Fruit fly (Drosophila melanogaster) whole organism, embryonic: ENCODE data around the gene Rpp20.

Experiments
- B-H1 ChIP-seq: fragments of 200-800 bp; sonication (Bioruptor generic); IDR thresholded peaks from 3 replicates; pipeline ENCODE4 v1.3.6; 2022; ENCODE audit warnings: missing biosample characterization, missing genetic modification characterization
- B-H2 ChIP-seq: fragments of 200-800 bp; sonication (Bioruptor generic); optimal IDR thresholded peaks from 2 replicates; lab custom pipeline; 2018; ENCODE audit warnings: missing biosample characterization, mild to moderate bottlenecking, missing genetic modification characterization
- CG10267 ChIP-seq: fragments of 200-800 bp; sonication (Bioruptor generic); optimal IDR thresholded peaks from 2 replicates; lab custom pipeline; 2018; ENCODE audit warnings: missing biosample characterization, mild to moderate bottlenecking, missing genetic modification characterization, moderate library complexity
- CG10321 ChIP-seq: fragments of 200-800 bp; sonication (Bioruptor generic); IDR thresholded peaks from 2 replicates; pipeline ENCODE4 v1.3.6; 2022; ENCODE audit warnings: missing biosample characterization, missing genetic modification characterization
- CG12299 ChIP-seq: fragments of 200-800 bp; sonication (Bioruptor generic); optimal IDR thresholded peaks from 2 replicates; lab custom pipeline; 2018; ENCODE audit warnings: missing biosample characterization, mild to moderate bottlenecking, missing genetic modification characterization
- CG12942 ChIP-seq: fragments of 200-800 bp; sonication (Bioruptor generic); optimal IDR thresholded peaks from 3 replicates; lab custom pipeline; 2016; ENCODE audit warnings: missing biosample characterization, missing genetic modification characterization
- CG13287 ChIP-seq: fragments of 200-800 bp; sonication (Bioruptor generic); IDR thresholded peaks from 2 replicates; pipeline ENCODE4 v1.3.6; 2022; ENCODE audit warnings: missing biosample characterization, missing genetic modification characterization; ENCODE audit not compliant: partially characterized antibody
- CG13424 ChIP-seq: fragments of 200-800 bp; sonication (Bioruptor generic); optimal IDR thresholded peaks from 2 replicates; lab custom pipeline; 2019; ENCODE audit warnings: missing biosample characterization, mild to moderate bottlenecking, missing genetic modification characterization, moderate library complexity
- CG14441 ChIP-seq: fragments of 200-800 bp; sonication (Bioruptor generic); IDR thresholded peaks from 2 replicates; pipeline ENCODE4 v1.3.6; 2022; ENCODE audit warnings: missing biosample characterization, missing genetic modification characterization
- CG17359 ChIP-seq: fragments of 200-800 bp; sonication (Bioruptor generic); optimal IDR thresholded peaks from 3 replicates; lab custom pipeline; 2018; ENCODE audit warnings: missing biosample characterization, mild to moderate bottlenecking, missing genetic modification characterization, moderate library complexity
- CG2202 ChIP-seq: fragments of 200-800 bp; sonication (Bioruptor generic); optimal IDR thresholded peaks from 2 replicates; lab custom pipeline; 2018; ENCODE audit warnings: missing biosample characterization, mild to moderate bottlenecking, missing genetic modification characterization
- CG32767 ChIP-seq: fragments of 200-800 bp; sonication (Bioruptor generic); IDR thresholded peaks from 2 replicates; pipeline ENCODE4 v1.3.6; 2022; ENCODE audit warnings: missing biosample characterization, missing genetic modification characterization
- CG42726 ChIP-seq: fragments of 200-800 bp; sonication (Bioruptor generic); IDR thresholded peaks from 2 replicates; pipeline ENCODE4 v1.3.6; 2022; ENCODE audit warnings: missing biosample characterization, missing genetic modification characterization; ENCODE audit not compliant: partially characterized antibody
- CG7786 ChIP-seq: fragments of 200-800 bp; sonication (Bioruptor generic); optimal IDR thresholded peaks from 2 replicates; lab custom pipeline; 2016; ENCODE audit warnings: missing biosample characterization, missing genetic modification characterization
- CG7928 ChIP-seq: fragments of 200-800 bp; sonication (Bioruptor generic); optimal IDR thresholded peaks from 2 replicates; lab custom pipeline; 2017; ENCODE audit warnings: missing biosample characterization, mild to moderate bottlenecking, missing genetic modification characterization
- CG8359 ChIP-seq: fragments of 200-800 bp; sonication (Bioruptor generic); optimal IDR thresholded peaks from 2 replicates; lab custom pipeline; 2017; ENCODE audit warnings: missing biosample characterization, mild to moderate bottlenecking, missing genetic modification characterization, borderline replicate concordance
- CG9215 ChIP-seq: fragments of 200-800 bp; sonication (Bioruptor generic); IDR thresholded peaks from 2 replicates; pipeline ENCODE4 v1.3.6; 2022; ENCODE audit warnings: missing biosample characterization, missing genetic modification characterization
- Dad ChIP-seq: fragments of 200-800 bp; sonication (Bioruptor generic); optimal IDR thresholded peaks from 3 replicates; lab custom pipeline; 2016; ENCODE audit warnings: missing biosample characterization, missing genetic modification characterization
- Dll ChIP-seq: fragments of 200-800 bp; sonication (Bioruptor generic); IDR thresholded peaks from 4 replicates; pipeline ENCODE4 v1.3.6; 2022; ENCODE audit warnings: missing biosample characterization, missing genetic modification characterization; ENCODE audit not compliant: partially characterized antibody
- Drgx ChIP-seq: fragments of 200-800 bp; sonication (Bioruptor generic); IDR thresholded peaks from 2 replicates; pipeline ENCODE4 v1.3.6; 2022; ENCODE audit warnings: missing biosample characterization, missing genetic modification characterization
- Fer1 ChIP-seq: fragments of 200-800 bp; sonication (Bioruptor generic); optimal IDR thresholded peaks from 2 replicates; lab custom pipeline; 2017; ENCODE audit warnings: missing biosample characterization, mild to moderate bottlenecking, missing genetic modification characterization
- Gsc ChIP-seq: fragments of 200-800 bp; sonication (Bioruptor generic); IDR thresholded peaks from 2 replicates; pipeline ENCODE4 v1.3.6; 2022; ENCODE audit warnings: missing biosample characterization, missing genetic modification characterization
- Neu2 ChIP-seq: fragments of 200-800 bp; sonication (Bioruptor generic); optimal IDR thresholded peaks from 3 replicates; lab custom pipeline; 2016; ENCODE audit warnings: missing biosample characterization, missing genetic modification characterization, borderline replicate concordance
- Nf-YA ChIP-seq: fragments of 200-800 bp; sonication (Bioruptor generic); IDR thresholded peaks from 2 replicates; pipeline ENCODE4 v1.3.6; 2022; ENCODE audit warnings: missing biosample characterization, missing genetic modification characterization
- Nf-YC ChIP-seq: fragments of 200-800 bp; optimal IDR thresholded peaks from 3 replicates; lab custom pipeline; 2019; ENCODE audit warnings: missing biosample characterization, mild to moderate bottlenecking, missing genetic modification characterization, moderate library complexity
- PHDP ChIP-seq: fragments of 200-800 bp; sonication (Bioruptor generic); optimal IDR thresholded peaks from 3 replicates; lab custom pipeline; 2018; ENCODE audit warnings: missing biosample characterization, mild to moderate bottlenecking, missing genetic modification characterization, moderate library complexity
- Sin3A ChIP-seq: fragments of >200 bp; optimal IDR thresholded peaks from 2 replicates; lab custom pipeline; 2018
- Sry-β ChIP-seq: fragments of 200-800 bp; sonication (Bioruptor generic); optimal IDR thresholded peaks from 2 replicates; lab custom pipeline; 2018; ENCODE audit warnings: missing biosample characterization, mild to moderate bottlenecking, missing genetic modification characterization, moderate library complexity
- Xbp1 ChIP-seq: fragments of 200-800 bp; sonication (Bioruptor generic); optimal IDR thresholded peaks from 3 replicates; lab custom pipeline; 2016; ENCODE audit warnings: missing biosample characterization, mild to moderate bottlenecking, missing genetic modification characterization
- ap ChIP-seq: fragments of 200-800 bp; sonication (Bioruptor generic); IDR thresholded peaks from 2 replicates; pipeline ENCODE4 v1.3.6; 2022; ENCODE audit warnings: missing biosample characterization, missing genetic modification characterization
- chinmo ChIP-seq: fragments of 200-800 bp; sonication (Bioruptor generic); IDR thresholded peaks from 4 replicates; pipeline ENCODE4 v1.3.6; 2022; ENCODE audit warnings: missing biosample characterization, missing genetic modification characterization; ENCODE audit not compliant: partially characterized antibody
- crol ChIP-seq: fragments of 200-800 bp; sonication (Bioruptor generic); IDR thresholded peaks from 2 replicates; pipeline ENCODE4 v1.3.6; 2022; ENCODE audit warnings: missing biosample characterization, missing genetic modification characterization
- dmrt11E ChIP-seq: fragments of 200-800 bp; sonication (Bioruptor generic); optimal IDR thresholded peaks from 3 replicates; lab custom pipeline; 2018; ENCODE audit warnings: missing biosample characterization, mild to moderate bottlenecking, missing genetic modification characterization, moderate library complexity
- dmrt99B ChIP-seq: fragments of 200-800 bp; sonication (Bioruptor generic); optimal IDR thresholded peaks from 2 replicates; lab custom pipeline; 2018; ENCODE audit warnings: missing biosample characterization, mild to moderate bottlenecking, missing genetic modification characterization, moderate library complexity
- ems ChIP-seq: fragments of 200-800 bp; sonication (Bioruptor generic); optimal IDR thresholded peaks from 3 replicates; lab custom pipeline; 2016; ENCODE audit warnings: missing biosample characterization, missing genetic modification characterization
- gfzf ChIP-seq: fragments of 200-800 bp; sonication (Bioruptor generic); optimal IDR thresholded peaks from 2 replicates; lab custom pipeline; 2016; ENCODE audit warnings: missing biosample characterization, mild to moderate bottlenecking, missing genetic modification characterization, moderate library complexity
- jigr1 ChIP-seq: fragments of 200-800 bp; sonication (Bioruptor generic); IDR thresholded peaks from 3 replicates; pipeline ENCODE4 v1.3.6; 2022; ENCODE audit warnings: missing biosample characterization, missing genetic modification characterization
- lab ChIP-seq: fragments of 200-800 bp; sonication (Bioruptor generic); optimal IDR thresholded peaks from 3 replicates; lab custom pipeline; 2017; ENCODE audit warnings: missing biosample characterization, missing genetic modification characterization, mild to moderate bottlenecking, moderate library complexity, missing genetic modification reagents
- mld ChIP-seq: fragments of 200-800 bp; sonication (Bioruptor generic); IDR thresholded peaks from 3 replicates; pipeline ENCODE4 v1.3.6; 2022; ENCODE audit warnings: missing biosample characterization, missing genetic modification characterization; ENCODE audit not compliant: partially characterized antibody
- nom ChIP-seq: fragments of 200-800 bp; sonication (Bioruptor generic); optimal IDR thresholded peaks from 2 replicates; lab custom pipeline; 2017; ENCODE audit warnings: missing biosample characterization, missing genetic modification characterization, mild to moderate bottlenecking, moderate library complexity, missing genetic modification reagents
- otp ChIP-seq: fragments of 200-800 bp; sonication (Bioruptor generic); IDR thresholded peaks from 3 replicates; pipeline ENCODE4, ENCODE4 v1.3.6; 2022; ENCODE audit warnings: missing biosample characterization, missing genetic modification characterization
- peb ChIP-seq: fragments of 200-800 bp; sonication (Bioruptor generic); IDR thresholded peaks from 2 replicates; pipeline ENCODE4 v1.3.6; 2022; ENCODE audit warnings: missing biosample characterization, missing genetic modification characterization
- pros ChIP-seq: fragments of 200-800 bp; sonication (Bioruptor generic); optimal IDR thresholded peaks from 3 replicates; lab custom pipeline; 2019; ENCODE audit warnings: missing biosample characterization, mild to moderate bottlenecking, missing genetic modification characterization, moderate library complexity
- psq ChIP-seq: fragments of 200-800 bp; sonication (Bioruptor generic); optimal IDR thresholded peaks from 2 replicates; lab custom pipeline; 2017; ENCODE audit warnings: missing biosample characterization, missing genetic modification characterization
- seq ChIP-seq: fragments of 200-800 bp; sonication (Bioruptor generic); IDR thresholded peaks from 2 replicates; pipeline ENCODE4 v1.3.6; 2022; ENCODE audit warnings: missing biosample characterization, missing genetic modification characterization
- slou ChIP-seq: fragments of 200-800 bp; sonication (Bioruptor generic); optimal IDR thresholded peaks from 3 replicates; lab custom pipeline; 2016; ENCODE audit warnings: missing biosample characterization, missing genetic modification characterization
- ssp ChIP-seq: fragments of 200-800 bp; sonication (Bioruptor generic); IDR thresholded peaks from 2 replicates; pipeline ENCODE4 v1.3.6; 2022; ENCODE audit warnings: missing biosample characterization, missing genetic modification characterization
- wek ChIP-seq: fragments of 200-800 bp; sonication (Bioruptor generic); optimal IDR thresholded peaks from 3 replicates; lab custom pipeline; 2018; ENCODE audit warnings: missing biosample characterization, mild to moderate bottlenecking, missing genetic modification characterization, moderate library complexity
- wor ChIP-seq: fragments of 200-800 bp; sonication (Bioruptor generic); IDR thresholded peaks from 2 replicates; pipeline ENCODE4 v1.3.6; 2022; ENCODE audit warnings: missing biosample characterization, missing genetic modification characterization
- zen ChIP-seq: fragments of 200-800 bp; sonication (Bioruptor generic); optimal IDR thresholded peaks from 3 replicates; lab custom pipeline; 2018; ENCODE audit warnings: missing biosample characterization, mild to moderate bottlenecking, missing genetic modification characterization, moderate library complexity

Rpp20 gene

dm6 chrX:19765490-19766212, 21.4 kb downstream of the Rpp20 start (continued):
- TF ChIP-seq CG8359 (GFP tag; lab: Kevin White, UChicago) (no peak), chinmo (no peak), slou (GFP tag; lab: Kevin White, UChicago) (no peak), crol (GFP tag; lab: Robert Waterston, UW) (no peak), B-H2 (GFP tag; lab: Kevin White, UChicago) (no peak), CG7928 (GFP tag; lab: Kevin White, UChicago) (no peak), Xbp1 (no peak), Drgx (GFP tag; lab: Robert Waterston, UW) (no peak), seq (no peak), CG10267 (tag; lab: Kevin White, UChicago) (peak; percentile 41), CG7786 (GFP tag; lab: Kevin White, UChicago) (no peak), pros (GFP tag; lab: Kevin White, UChicago) (peak; percentile 45), dmrt11E (peak; percentile 35), mld (no peak), CG9215 (no peak), ap (GFP tag; lab: Robert Waterston, UW) (no peak), CG12942 (no peak), Nf-YA (GFP tag; lab: Robert Waterston, UW) (no peak), ssp (no peak), Fer1 (GFP tag; lab: Kevin White, UChicago) (no peak), nom (GFP tag; lab: Kevin White, UChicago) (no peak), wek (GFP tag; lab: Kevin White, UChicago) (no peak), CG14441 (GFP tag; lab: Robert Waterston, UW) (no peak), psq (GFP tag; lab: Kevin White, UChicago) (no peak), Nf-YC (tag; lab: Kevin White, UChicago) (no peak), gfzf (no peak), wor (no peak), jigr1 (GFP tag; lab: Robert Waterston, UW) (no peak), CG10321 (GFP tag; lab: Robert Waterston, UW) (no peak), Neu2 (GFP tag; lab: Kevin White, UChicago) (no peak), zen (tag; lab: Kevin White, UChicago) (peak; percentile 78), CG42726 (GFP tag; lab: Robert Waterston, UW) (no peak), Gsc (GFP tag; lab: Robert Waterston, UW) (no peak), CG13424 (tag; lab: Kevin White, UChicago) (peak; percentile 1), CG32767 (GFP tag; lab: Robert Waterston, UW) (no peak), Sry-β (GFP tag; lab: Kevin White, UChicago) (no peak), otp (GFP tag; lab: Robert Waterston, UW) (no peak), B-H1 (GFP tag; lab: Robert Waterston, UW) (no peak), PHDP (no peak), CG12299 (tag; lab: Kevin White, UChicago) (no peak), CG17359 (tag; lab: Kevin White, UChicago) (no peak), peb (no peak), Dad (GFP tag; lab: Kevin White, UChicago) (no peak), CG2202 (tag; lab: Kevin White, UChicago) (no peak), lab (no peak), Sin3A (lab: Kevin White, UChicago) (no peak), CG13287 (GFP tag; lab: Robert Waterston, UW) (no peak), Dll (GFP tag; lab: Robert Waterston, UW) (no peak), dmrt99B (tag; lab: Kevin White, UChicago) (no peak), ems (GFP tag; lab: Kevin White, UChicago) (no peak)
